Worm (Caenorhabditis elegans) whole organism, mixed stage, embryonic: Measurements from ENCODE around the gene gst-7.

Source experiments
- M03D4.4 ChIP-seq: sonication (generic microtip); optimal IDR thresholded peaks from 2 replicates; lab custom pipeline; 2017; ENCODE audit warnings: mild to moderate bottlenecking, missing genetic modification characterization, missing compliant biosample characterization
- bed-3 ChIP-seq: fragments of 200-800 bp; sonication (Bioruptor generic); optimal IDR thresholded peaks from 3 replicates; lab custom pipeline; 2018; ENCODE audit warnings: mild to moderate bottlenecking, missing genetic modification characterization, moderate library complexity, missing compliant biosample characterization
- ceh-39 ChIP-seq: fragments of 150-350 bp; optimal IDR thresholded peaks from 2 replicates; lab custom pipeline; 2014; ENCODE audit warnings: missing biosample characterization, missing genetic modification characterization
- ceh-43 ChIP-seq: fragments of 200-800 bp; sonication (Bioruptor generic); optimal IDR thresholded peaks from 2 replicates; lab custom pipeline; 2018; ENCODE audit warnings: mild to moderate bottlenecking, missing genetic modification characterization, moderate library complexity, missing compliant biosample characterization
- ceh-83 ChIP-seq: fragments of 200-800 bp; sonication (Bioruptor generic); optimal IDR thresholded peaks from 2 replicates; lab custom pipeline; 2018; ENCODE audit warnings: mild to moderate bottlenecking, missing genetic modification characterization, missing compliant biosample characterization
- ces-1 ChIP-seq: fragments of 150-350 bp; optimal IDR thresholded peaks from 2 replicates; lab custom pipeline; 2014; ENCODE audit warnings: missing biosample characterization, missing genetic modification reagents, missing genetic modification characterization
- cnd-1 ChIP-seq: fragments of 200-800 bp; sonication (Bioruptor generic); optimal IDR thresholded peaks from 2 replicates; lab custom pipeline; 2018; ENCODE audit warnings: mild to moderate bottlenecking, missing genetic modification characterization, missing compliant biosample characterization
- drap-1 ChIP-seq: fragments of 200-800 bp; sonication (Bioruptor generic); optimal IDR thresholded peaks from 3 replicates; lab custom pipeline; 2018; ENCODE audit warnings: mild to moderate bottlenecking, missing genetic modification characterization, missing compliant biosample characterization
- elt-1 ChIP-seq: sonication (generic microtip); optimal IDR thresholded peaks from 2 replicates; lab custom pipeline; 2017; ENCODE audit warnings: missing genetic modification characterization, mild to moderate bottlenecking, missing compliant biosample characterization, antibody characterized with exemption, moderate library complexity, borderline replicate concordance; ENCODE audit not compliant: insufficient read depth
- elt-3 ChIP-seq: fragments of 150-350 bp; optimal IDR thresholded peaks from 2 replicates; lab custom pipeline; 2014; ENCODE audit warnings: missing biosample characterization, missing genetic modification characterization
- flh-1 ChIP-seq: fragments of 200-800 bp; sonication (Bioruptor generic); optimal IDR thresholded peaks from 2 replicates; lab custom pipeline; 2018; ENCODE audit warnings: mild to moderate bottlenecking, missing genetic modification characterization, moderate library complexity, missing compliant biosample characterization
- hlh-1 ChIP-seq: fragments of 150-350 bp; optimal IDR thresholded peaks from 2 replicates; lab custom pipeline; 2014; ENCODE audit warnings: missing biosample characterization, missing genetic modification reagents, missing genetic modification characterization
- lin-13 ChIP-seq: fragments of 150-350 bp; optimal IDR thresholded peaks from 2 replicates; lab custom pipeline; 2014; ENCODE audit warnings: missing biosample characterization, missing genetic modification characterization
- lin-32 ChIP-seq: fragments of 200-800 bp; sonication (Bioruptor generic); optimal IDR thresholded peaks from 2 replicates; lab custom pipeline; 2018; ENCODE audit warnings: mild to moderate bottlenecking, missing genetic modification characterization, missing compliant biosample characterization
- lsy-2 ChIP-seq: fragments of 150-350 bp; optimal IDR thresholded peaks from 2 replicates; lab custom pipeline; 2014; ENCODE audit warnings: missing biosample characterization, missing genetic modification characterization
- mab-5 ChIP-seq: fragments of 150-350 bp; optimal IDR thresholded peaks from 2 replicates; lab custom pipeline; 2014; ENCODE audit warnings: missing biosample characterization, missing genetic modification characterization
- mep-1 ChIP-seq: fragments of 150-350 bp; optimal IDR thresholded peaks from 2 replicates; lab custom pipeline; 2017; ENCODE audit warnings: missing biosample characterization, missing genetic modification reagents, missing genetic modification characterization, inconsistent platforms
- mls-2 ChIP-seq: sonication (generic microtip); optimal IDR thresholded peaks from 2 replicates; lab custom pipeline; 2016; ENCODE audit warnings: mild to moderate bottlenecking, missing genetic modification characterization, moderate library complexity, missing compliant biosample characterization
- nhr-2 ChIP-seq: fragments of 150-350 bp; optimal IDR thresholded peaks from 2 replicates; lab custom pipeline; 2014; ENCODE audit warnings: missing biosample characterization, missing genetic modification characterization
- nhr-237 ChIP-seq: fragments of 150-350 bp; optimal IDR thresholded peaks from 2 replicates; lab custom pipeline; 2014; ENCODE audit warnings: missing biosample characterization, missing genetic modification characterization
- nhr-28 ChIP-seq: fragments of 150-350 bp; optimal IDR thresholded peaks from 2 replicates; lab custom pipeline; 2014; ENCODE audit warnings: missing biosample characterization, missing genetic modification characterization
- nhr-76 ChIP-seq: sonication (generic microtip); optimal IDR thresholded peaks from 2 replicates; lab custom pipeline; 2017; ENCODE audit warnings: missing biosample characterization, missing genetic modification characterization
- pha-4 ChIP-seq: fragments of 150-350 bp; optimal IDR thresholded peaks from 2 replicates; lab custom pipeline; 2018; ENCODE audit warnings: missing biosample characterization, missing genetic modification reagents, missing genetic modification characterization
- sem-2 ChIP-seq: fragments of 200-800 bp; sonication (Bioruptor generic); optimal IDR thresholded peaks from 2 replicates; lab custom pipeline; 2018; ENCODE audit warnings: mild to moderate bottlenecking, missing genetic modification characterization, missing compliant biosample characterization
- snpc-4 ChIP-seq: fragments of 150-350 bp; optimal IDR thresholded peaks from 2 replicates; lab custom pipeline; 2014; ENCODE audit warnings: missing biosample characterization, missing genetic modification characterization
- sptf-1 ChIP-seq: sonication (generic microtip); optimal IDR thresholded peaks from 2 replicates; lab custom pipeline; 2017; ENCODE audit warnings: mild to moderate bottlenecking, missing genetic modification characterization, moderate library complexity, missing compliant biosample characterization
- tbx-8 ChIP-seq: fragments of 200-800 bp; sonication (Bioruptor generic); optimal IDR thresholded peaks from 2 replicates; lab custom pipeline; 2018; ENCODE audit warnings: mild to moderate bottlenecking, missing genetic modification characterization, moderate library complexity, missing compliant biosample characterization
- unc-39 ChIP-seq: fragments of 150-350 bp; optimal IDR thresholded peaks from 2 replicates; lab custom pipeline; 2014; ENCODE audit warnings: missing biosample characterization, missing genetic modification characterization
- unc-62 ChIP-seq: fragments of 150-350 bp; optimal IDR thresholded peaks from 2 replicates; lab custom pipeline; 2014; ENCODE audit warnings: missing biosample characterization, missing genetic modification reagents, missing genetic modification characterization
- zip-8 ChIP-seq: fragments of 150-350 bp; optimal IDR thresholded peaks from 2 replicates; lab custom pipeline; 2014; ENCODE audit warnings: missing biosample characterization, missing genetic modification characterization
- ztf-11 ChIP-seq: fragments of 150-350 bp; optimal IDR thresholded peaks from 2 replicates; lab custom pipeline; 2014; ENCODE audit warnings: missing biosample characterization, missing genetic modification characterization

Gene gst-7

DNA sequence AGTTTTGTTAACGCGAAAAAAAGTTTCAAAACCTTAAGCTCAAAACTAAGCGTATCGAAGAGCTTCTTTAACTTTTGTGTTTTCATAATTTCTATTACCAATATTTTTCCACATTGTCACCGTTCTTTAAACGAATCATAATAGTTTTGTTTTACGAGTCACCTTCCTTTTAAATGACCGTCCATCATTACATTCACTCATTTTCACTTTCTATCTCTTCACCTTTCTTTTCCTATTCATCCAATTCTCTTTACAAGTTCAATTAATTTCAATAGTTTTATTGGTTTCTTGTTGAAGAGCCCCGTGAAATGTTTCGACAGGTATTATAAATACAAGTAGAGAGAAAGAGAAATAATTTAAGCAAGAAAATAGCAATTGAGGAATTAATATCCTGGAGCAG is 10.0 kb upstream of the gst-7 start:
- TF ChIP-seq unc-39 (tag; lab: Kevin White, UChicago): no peak
- TF ChIP-seq M03D4.4 (tag; lab: Kevin White, UChicago): no peak
- no peak for TF ChIP-seq nhr-76
- TF ChIP-seq mab-5 (tag; lab: Kevin White, UChicago): no peak
- TF ChIP-seq ztf-11: no peak
- no peak for TF ChIP-seq bed-3 (GFP tag; lab: Kevin White, UChicago)

DNA sequence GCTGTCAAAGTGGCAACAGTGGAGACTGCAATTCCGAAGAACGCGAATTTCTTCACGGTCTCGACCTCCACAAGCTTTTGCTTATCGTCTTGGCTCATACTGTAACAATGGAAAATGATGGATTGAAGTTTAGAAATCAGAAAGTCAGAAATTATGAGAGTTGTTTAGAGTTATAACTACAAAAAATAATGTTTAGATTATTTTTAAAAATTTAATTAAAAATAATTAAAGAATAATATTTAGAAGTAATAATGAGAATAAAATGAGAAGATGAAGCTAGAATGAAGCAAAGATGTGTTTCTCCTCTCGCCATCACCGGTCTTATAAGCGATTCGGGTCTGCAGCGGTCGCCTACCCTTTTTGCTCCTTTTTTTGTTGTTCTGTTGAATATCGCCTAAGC is 8.8 kb upstream of the gst-7 start, which contains the start of gene col-73:
Gene col-73, minus strand, starts transcription at position 101 of the 400 bp plus-strand sequence.
- TF ChIP-seq sem-2 (GFP tag; lab: Kevin White, UChicago) (no peak), cnd-1 (tag; lab: Kevin White, UChicago) (no peak), unc-62 (GFP tag; lab: Kevin White, UChicago) (no peak), elt-3 (tag; lab: Kevin White, UChicago) (no peak), pha-4 (tag; lab: Kevin White, UChicago) (no peak), flh-1 (GFP tag; lab: Kevin White, UChicago) (no peak), lin-13 (tag; lab: Kevin White, UChicago) (no peak), mep-1 (tag; lab: Kevin White, UChicago) (no peak), zip-8 (tag; lab: Kevin White, UChicago) (no peak), ceh-43 (no peak), tbx-8 (GFP tag; lab: Kevin White, UChicago) (no peak), nhr-2 (tag; lab: Kevin White, UChicago) (no peak), sptf-1 (tag; lab: Kevin White, UChicago) (no peak), nhr-237 (tag; lab: Kevin White, UChicago) (no peak), nhr-76 (no peak), ceh-83 (no peak)

DNA sequence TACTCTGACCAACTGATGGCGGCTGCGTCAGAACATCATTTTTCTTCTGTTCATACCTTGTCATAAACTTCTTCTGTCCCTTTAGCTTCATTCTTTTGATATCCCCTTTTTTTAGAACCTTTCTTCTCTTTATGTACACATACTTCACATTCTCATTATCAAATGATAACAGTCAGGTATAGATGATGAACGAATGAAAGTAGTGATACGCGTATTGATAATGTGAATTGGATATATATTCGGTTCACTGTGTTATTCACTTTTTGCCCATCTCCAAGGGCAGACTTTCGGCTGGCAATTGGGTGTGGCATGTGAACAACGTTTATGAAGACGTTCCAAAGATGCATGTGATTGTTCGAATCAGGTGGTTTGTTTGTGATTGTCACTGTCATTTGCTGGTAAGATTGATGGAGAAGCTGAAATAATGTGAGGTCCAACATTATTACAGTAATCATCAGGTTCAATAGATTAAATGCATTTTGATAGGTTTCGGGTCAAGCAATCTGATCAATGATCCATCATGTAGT is 7.5 kb upstream of the gst-7 start, which contains the start of gene F11G11.15:
Gene F11G11.15, plus strand, starts transcription at position 511 of the 527 bp plus-strand sequence.
- TF ChIP-seq nhr-2 (tag; lab: Kevin White, UChicago) (no peak), M03D4.4 (tag; lab: Kevin White, UChicago) (no peak), unc-39 (tag; lab: Kevin White, UChicago) (no peak), flh-1 (GFP tag; lab: Kevin White, UChicago) (no peak), bed-3 (GFP tag; lab: Kevin White, UChicago) (no peak), mls-2 (no peak), nhr-76 (no peak), lin-32 (no peak), ceh-39 (tag; lab: Kevin White, UChicago) (no peak), drap-1 (no peak), cnd-1 (tag; lab: Kevin White, UChicago) (no peak), ces-1 (GFP tag; lab: Kevin White, UChicago) (no peak), unc-62 (GFP tag; lab: Kevin White, UChicago) (no peak), mab-5 (tag; lab: Kevin White, UChicago) (no peak), mep-1 (tag; lab: Kevin White, UChicago) (no peak), tbx-8 (GFP tag; lab: Kevin White, UChicago) (no peak), nhr-28 (tag; lab: Kevin White, UChicago) (no peak), elt-3 (tag; lab: Kevin White, UChicago) (no peak), elt-1 (tag; lab: Kevin White, UChicago) (no peak), sptf-1 (tag; lab: Kevin White, UChicago) (no peak)

DNA sequence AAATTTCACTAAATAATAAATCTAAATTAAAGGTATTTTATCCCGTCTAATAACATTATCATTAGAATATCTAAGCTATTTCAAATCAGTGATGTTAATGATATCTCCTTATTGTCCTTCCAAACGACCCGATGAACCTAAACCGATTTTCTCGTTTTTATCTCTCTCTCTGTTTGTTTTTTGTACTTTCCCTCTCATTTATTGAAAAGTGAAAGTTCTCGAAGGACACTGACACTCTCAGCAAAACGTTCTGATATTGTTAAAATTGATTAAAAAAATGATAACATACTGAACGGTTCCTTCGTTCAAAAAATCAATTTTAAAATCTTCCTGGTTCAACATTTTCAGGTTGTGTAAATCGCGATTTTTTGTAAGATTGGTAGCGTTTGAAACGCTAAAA is 5.8 kb upstream of the gst-7 start, which contains the start of gene F11G11.13:
Gene F11G11.13, minus strand, starts transcription at position 89 of the 400 bp plus-strand sequence.
- no peak for TF ChIP-seq mab-5 (tag; lab: Kevin White, UChicago)
- no peak for TF ChIP-seq ceh-83
- no peak for TF ChIP-seq hlh-1 (tag; lab: Kevin White, UChicago)
- TF ChIP-seq flh-1 (GFP tag; lab: Kevin White, UChicago): no peak
- no peak for TF ChIP-seq M03D4.4 (tag; lab: Kevin White, UChicago)
- TF ChIP-seq snpc-4 (tag; lab: Kevin White, UChicago): no peak
- no peak for TF ChIP-seq drap-1
- no peak for TF ChIP-seq mep-1 (tag; lab: Kevin White, UChicago)
- TF ChIP-seq nhr-2 (tag; lab: Kevin White, UChicago): no peak
- TF ChIP-seq ceh-39 (tag; lab: Kevin White, UChicago): no peak
- no peak for TF ChIP-seq bed-3 (GFP tag; lab: Kevin White, UChicago)
- TF ChIP-seq ces-1 (GFP tag; lab: Kevin White, UChicago): no peak
- no peak for TF ChIP-seq sptf-1 (tag; lab: Kevin White, UChicago)
- TF ChIP-seq elt-3 (tag; lab: Kevin White, UChicago): no peak
- TF ChIP-seq mls-2: no peak
- TF ChIP-seq lsy-2 (tag; lab: Kevin White, UChicago): no peak
- TF ChIP-seq nhr-76: no peak
- TF ChIP-seq lin-13 (tag; lab: Kevin White, UChicago): no peak
